Worm (Caenorhabditis elegans): Measurements from ENCODE around the gene T25B9.3.

DNA sequence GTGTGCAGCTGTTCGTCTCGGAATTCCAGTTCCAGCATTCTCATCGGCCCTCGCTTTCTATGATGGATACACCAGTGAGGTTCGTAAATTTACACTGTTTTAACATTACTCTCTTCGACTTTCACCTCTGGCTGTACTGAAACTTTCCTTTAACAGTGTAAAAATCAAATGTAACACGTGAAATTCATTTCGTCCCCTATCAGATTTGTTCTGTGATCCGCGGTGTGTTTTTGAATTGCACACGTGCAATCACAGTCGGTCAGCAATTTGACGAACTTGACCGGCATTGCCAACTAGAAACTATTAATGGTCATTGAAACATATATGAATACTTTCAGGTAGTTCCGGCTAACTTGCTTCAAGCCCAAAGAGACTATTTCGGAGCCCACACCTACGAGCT is 32.5 kb downstream of the T25B9.3 start:
- TF ChIP-seq unc-86 (tag; optimal IDR thresholded peaks at IDR 0.05) (no peak), ceh-9 (tag; optimal IDR thresholded peaks at IDR 0.05) (no peak), lim-6 (tag; optimal IDR thresholded peaks at IDR 0.05) (no peak), nhr-232 (tag; optimal IDR thresholded peaks at IDR 0.05) (no peak)

Data from whole organism, late embryonic.